Worm (Caenorhabditis elegans): ENCODE data around the gene cth-2.
A peak's percentile ranks its signal among the peaks of the same experiment; 100 is the strongest.

cth-2 gene

DNA sequence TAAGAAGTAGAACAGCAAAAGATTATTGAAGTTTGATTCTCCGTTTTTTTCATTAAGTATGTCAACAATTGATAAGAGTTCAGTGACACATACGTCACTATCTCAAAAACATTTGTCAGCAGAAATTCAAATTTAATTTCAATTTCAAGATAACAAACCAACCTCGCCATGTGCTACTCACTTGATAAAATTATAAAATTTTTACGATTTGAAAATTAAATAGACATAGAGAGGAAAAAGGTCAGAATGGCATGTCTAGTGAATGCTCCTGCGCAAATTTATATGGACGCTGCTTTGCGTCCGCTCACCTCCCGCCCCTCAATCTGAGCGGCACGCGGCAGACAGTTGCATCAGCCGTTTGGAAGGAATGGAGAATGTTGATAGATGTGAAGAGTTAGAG, 2.4 kb upstream of the cth-2 start (continued):
- TF ChIP-seq dve-1 (tag; optimal IDR thresholded peaks at IDR 0.05; ENCODE audit: insufficient read depth) (peak; percentile 84), php-3 (GFP tag; IDR thresholded peaks at IDR 0.05) (peak; percentile 96), zip-2 (tag; optimal IDR thresholded peaks at IDR 0.05) (peak; percentile 14), nhr-11 (tag; optimal IDR thresholded peaks at IDR 0.05) (peak; percentile 29), dpl-1 (GFP tag; optimal IDR thresholded peaks at IDR 0.05) (no peak), ZK546.5 (tag; optimal IDR thresholded peaks at IDR 0.05) (no peak), pqm-1 (tag; optimal IDR thresholded peaks at IDR 0.05) (peak; percentile 91), ceh-20 (GFP tag; IDR thresholded peaks at IDR 0.05) (peak; percentile 42; the same call in 1 of the 2 replicates), madf-9 (GFP tag; conservative IDR thresholded peaks at IDR 0.05) (0 out of 2 replicates have a peak, but pooled peaks have one; percentile 28), T20F7.1 (GFP tag; optimal IDR thresholded peaks at IDR 0.05) (peak; percentile 57), nhr-102 (tag; optimal IDR thresholded peaks at IDR 0.05) (peak; percentile 60)

DNA sequence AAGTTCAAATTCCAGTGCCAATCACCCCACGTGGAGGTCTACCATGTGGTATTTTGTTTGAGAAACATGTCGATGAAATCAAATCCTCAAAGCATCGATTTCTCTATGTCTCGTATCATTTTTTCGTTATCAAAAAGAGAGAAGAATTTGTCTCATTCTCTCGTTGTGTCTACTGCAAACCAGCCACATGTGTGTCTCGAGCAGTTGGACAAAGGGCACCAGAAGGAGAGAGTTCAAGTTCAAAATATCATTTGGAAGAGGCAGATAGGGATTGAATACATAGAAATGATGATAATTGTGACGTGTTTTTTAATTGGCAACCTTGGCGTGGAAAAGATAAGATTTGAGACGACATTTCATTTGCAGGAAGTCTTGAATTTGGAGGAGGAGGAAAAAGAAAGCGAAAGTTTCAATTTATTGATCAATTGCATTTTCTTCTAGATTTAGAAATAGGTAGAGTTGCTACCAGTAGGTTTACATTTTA, 1.6 kb upstream of the cth-2 start:
- peak; percentile 11; the same call in 1 of the 2 replicates for TF ChIP-seq lin-38 (GFP tag; IDR thresholded peaks at IDR 0.05)
- no peak for TF ChIP-seq hif-1 (tag; optimal IDR thresholded peaks at IDR 0.05)
- TF ChIP-seq hlh-30 (tag; optimal IDR thresholded peaks at IDR 0.05; ENCODE audit: insufficient read depth): peak; percentile 85
- TF ChIP-seq pqm-1 (tag; optimal IDR thresholded peaks at IDR 0.05): peak; percentile 57
- no peak for TF ChIP-seq ZK337.2 (GFP tag; IDR thresholded peaks at IDR 0.05)
- TF ChIP-seq daf-16 (GFP tag; optimal IDR thresholded peaks at IDR 0.05): peak in 1 of 2 experiments; percentile 10
- TF ChIP-seq daf-16 (tag; optimal IDR thresholded peaks at IDR 0.05): peak; percentile 62
- no peak for TF ChIP-seq nhr-76 (tag; optimal IDR thresholded peaks at IDR 0.05)
- TF ChIP-seq lin-1 (GFP tag; IDR thresholded peaks at IDR 0.05): peak; percentile 42; the same call in 1 of the 2 replicates
- no peak for TF ChIP-seq ceh-82 (tag; optimal IDR thresholded peaks at IDR 0.05)
- no peak for TF ChIP-seq ces-1 (GFP tag; optimal IDR thresholded peaks at IDR 0.05)
- no peak for TF ChIP-seq hmg-1.1 (GFP tag; IDR thresholded peaks at IDR 0.05)
- TF ChIP-seq gei-8 (GFP tag; optimal IDR thresholded peaks at IDR 0.05): no peak
- 0 out of 2 replicates have a peak, but pooled peaks have one; percentile 82 for TF ChIP-seq Y75B8A.6 (GFP tag; IDR thresholded peaks at IDR 0.05)
- TF ChIP-seq nhr-10 (tag; optimal IDR thresholded peaks at IDR 0.05): no peak
- no peak for TF ChIP-seq fos-1 (tag; optimal IDR thresholded peaks at IDR 0.05)
- no peak for TF ChIP-seq ctbp-1 (GFP tag; IDR thresholded peaks at IDR 0.05)
- no peak for TF ChIP-seq nhr-6 (tag; optimal IDR thresholded peaks at IDR 0.05)
- no peak for TF ChIP-seq unc-39 (tag; optimal IDR thresholded peaks at IDR 0.05)
- TF ChIP-seq fkh-10 (GFP tag; optimal IDR thresholded peaks at IDR 0.05): no peak
- peak; percentile 63; the same call in 1 of the 2 replicates for TF ChIP-seq tra-1 (GFP tag; IDR thresholded peaks at IDR 0.05)
- peak; percentile 51 for TF ChIP-seq php-3 (GFP tag; IDR thresholded peaks at IDR 0.05)
- peak; percentile 34 for TF ChIP-seq nhr-77 (tag; optimal IDR thresholded peaks at IDR 0.05)
- no peak for TF ChIP-seq lir-3 (tag; optimal IDR thresholded peaks at IDR 0.05)
- peak; percentile 53 for TF ChIP-seq mep-1 (tag; optimal IDR thresholded peaks at IDR 0.05)
- TF ChIP-seq lsy-2 (tag; optimal IDR thresholded peaks at IDR 0.05): peak in 1 of 2 experiments; percentile 55
- no peak for TF ChIP-seq ZK546.5 (tag; optimal IDR thresholded peaks at IDR 0.05)
- peak; percentile 94 for TF ChIP-seq mxl-3 (GFP tag; optimal IDR thresholded peaks at IDR 0.05)
- no peak for TF ChIP-seq ceh-32 (tag; optimal IDR thresholded peaks at IDR 0.05; ENCODE audit: poor library complexity)
- no peak for TF ChIP-seq T26A8.4 (GFP tag; IDR thresholded peaks at IDR 0.05)
- no peak for TF ChIP-seq vab-7 (GFP tag; IDR thresholded peaks at IDR 0.05)
- no peak for TF ChIP-seq lin-13 (GFP tag; optimal IDR thresholded peaks at IDR 0.05)
- TF ChIP-seq madf-5 (GFP tag; IDR thresholded peaks at IDR 0.05): no peak
- TF ChIP-seq zag-1 (tag; optimal IDR thresholded peaks at IDR 0.05): no peak
- TF ChIP-seq ceh-20 (GFP tag; IDR thresholded peaks at IDR 0.05): no peak
- no peak for TF ChIP-seq ama-1 (optimal IDR thresholded peaks at IDR 0.05)
- no peak for TF ChIP-seq spr-3 (GFP tag; optimal IDR thresholded peaks at IDR 0.05)
- TF ChIP-seq dmd-8 (GFP tag; IDR thresholded peaks at IDR 0.05): no peak
- no peak for TF ChIP-seq F10B5.3 (tag; optimal IDR thresholded peaks at IDR 0.05)
- TF ChIP-seq nhr-28 (tag; optimal IDR thresholded peaks at IDR 0.05): peak; percentile 66
- TF ChIP-seq zip-2 (tag; optimal IDR thresholded peaks at IDR 0.05): no peak
- no peak for TF ChIP-seq zfp-2 (tag; optimal IDR thresholded peaks at IDR 0.05)
- TF ChIP-seq F26F4.8 (GFP tag; conservative IDR thresholded peaks at IDR 0.05): no peak
- TF ChIP-seq egl-43 (GFP tag; IDR thresholded peaks at IDR 0.05): no peak

Data from whole organism, L4 larva.